Fruit fly (Drosophila melanogaster) whole organism, prepupa: Measurements from ENCODE around the gene GCS2alpha.

Experiments
- Blimp-1 ChIP-seq: fragments of 200-800 bp; sonication (Bioruptor generic); optimal IDR thresholded peaks from 3 replicates; lab custom pipeline; 2017; ENCODE audit warnings: missing biosample characterization, missing genetic modification characterization, mild to moderate bottlenecking, moderate library complexity, missing genetic modification reagents
- CG34406 ChIP-seq: fragments of 200-800 bp; sonication (Bioruptor generic); optimal IDR thresholded peaks from 3 replicates; lab custom pipeline; 2016; ENCODE audit warnings: missing biosample characterization, missing genetic modification characterization
- CG6854 ChIP-seq: fragments of 200-800 bp; sonication (Bioruptor generic); optimal IDR thresholded peaks from 2 replicates; lab custom pipeline; 2017; ENCODE audit warnings: missing biosample characterization, mild to moderate bottlenecking, missing genetic modification characterization
- CG8319 ChIP-seq: fragments of 200-800 bp; sonication (Bioruptor generic); optimal IDR thresholded peaks from 3 replicates; lab custom pipeline; 2016; ENCODE audit warnings: missing biosample characterization, missing genetic modification characterization
- Sox14 ChIP-seq: fragments of 200-800 bp; sonication (Bioruptor generic); optimal IDR thresholded peaks from 3 replicates; lab custom pipeline; 2016; ENCODE audit warnings: missing biosample characterization, missing genetic modification characterization
- fkh ChIP-seq: fragments of 200-800 bp; sonication (Bioruptor generic); optimal IDR thresholded peaks from 3 replicates; lab custom pipeline; 2017; ENCODE audit warnings: missing biosample characterization, mild to moderate bottlenecking, missing genetic modification characterization, moderate library complexity
- vri ChIP-seq: fragments of 200-800 bp; sonication (Bioruptor generic); optimal IDR thresholded peaks from 3 replicates; lab custom pipeline; 2016; ENCODE audit warnings: missing biosample characterization, mild to moderate bottlenecking, missing genetic modification characterization

DNA sequence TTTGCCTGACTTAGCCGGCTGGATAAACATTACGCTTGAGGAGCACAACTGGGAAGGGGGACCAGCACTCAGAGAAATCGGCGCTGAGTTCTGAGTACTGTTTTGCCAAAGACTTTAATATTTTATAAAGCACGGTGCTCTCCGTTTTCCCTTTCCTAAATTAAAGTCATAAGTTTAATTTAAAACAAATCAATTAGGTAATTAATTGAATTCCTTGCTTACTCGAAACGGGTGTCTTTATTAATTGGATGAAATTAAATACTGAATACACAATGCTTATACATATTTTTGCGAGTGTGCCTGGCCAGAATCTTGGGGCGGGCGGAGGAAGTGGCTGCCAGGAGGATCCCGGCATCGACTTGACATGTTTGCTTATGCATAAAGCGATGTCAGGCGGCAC lies 15.1 kb downstream of the GCS2alpha start:
- no peak for TF ChIP-seq vri (GFP tag; lab: Kevin White, UChicago)
- TF ChIP-seq fkh (GFP tag; lab: Kevin White, UChicago) = no peak
- TF ChIP-seq CG8319 (GFP tag; lab: Kevin White, UChicago) = no peak
- TF ChIP-seq CG6854 (GFP tag; lab: Kevin White, UChicago) = no peak
- TF ChIP-seq Blimp-1 (GFP tag; lab: Kevin White, UChicago) = no peak
- no peak for TF ChIP-seq CG34406 (GFP tag; lab: Kevin White, UChicago)
- TF ChIP-seq Sox14 (GFP tag; lab: Kevin White, UChicago) = no peak
